Fruit fly (Drosophila melanogaster) whole organism, prepupa: ENCODE measurements around the gene Pgant8.

Source experiments
- CG11294 ChIP-seq: fragments of 200-800 bp; sonication (Bioruptor generic); IDR thresholded peaks from 2 replicates; pipeline ENCODE4 v1.3.6; 2022; ENCODE audit warnings: missing biosample characterization, missing genetic modification characterization
- CG11762 ChIP-seq: fragments of 200-800 bp; sonication (Bioruptor generic); optimal IDR thresholded peaks from 3 replicates; lab custom pipeline; 2016; ENCODE audit warnings: missing biosample characterization, missing genetic modification characterization; ENCODE audit not compliant: insufficient read depth
- CG1621 ChIP-seq: fragments of 200-800 bp; sonication (Bioruptor generic); optimal IDR thresholded peaks from 3 replicates; lab custom pipeline; 2018; ENCODE audit warnings: missing biosample characterization, mild to moderate bottlenecking, missing genetic modification characterization
- CG16779 ChIP-seq: fragments of 200-800 bp; sonication (Bioruptor generic); optimal IDR thresholded peaks from 3 replicates; lab custom pipeline; 2017; ENCODE audit warnings: missing biosample characterization, mild to moderate bottlenecking, missing genetic modification characterization
- CG3032 ChIP-seq: fragments of 200-800 bp; optimal IDR thresholded peaks from 2 replicates; lab custom pipeline; 2019; ENCODE audit warnings: missing biosample characterization, mild to moderate bottlenecking, missing genetic modification characterization, moderate library complexity
- CG31627 ChIP-seq: fragments of 200-800 bp; sonication (Bioruptor generic); optimal IDR thresholded peaks from 3 replicates; lab custom pipeline; 2016; ENCODE audit warnings: missing biosample characterization, missing genetic modification characterization
- CG34406 ChIP-seq: fragments of 200-800 bp; sonication (Bioruptor generic); optimal IDR thresholded peaks from 3 replicates; lab custom pipeline; 2016; ENCODE audit warnings: missing biosample characterization, missing genetic modification characterization
- CG3919 ChIP-seq: fragments of 200-800 bp; sonication (Bioruptor generic); optimal IDR thresholded peaks from 3 replicates; lab custom pipeline; 2016; ENCODE audit warnings: missing biosample characterization, missing genetic modification characterization
- CG6163 ChIP-seq: fragments of 200-800 bp; sonication (Bioruptor generic); IDR thresholded peaks from 3 replicates; pipeline ENCODE4 v1.3.6; 2022; ENCODE audit warnings: missing biosample characterization, missing genetic modification characterization
- CG6276 ChIP-seq: fragments of 200-800 bp; sonication (Bioruptor generic); optimal IDR thresholded peaks from 2 replicates; lab custom pipeline; 2017; ENCODE audit warnings: missing biosample characterization, mild to moderate bottlenecking, missing genetic modification characterization
- CG6808 ChIP-seq: fragments of 200-800 bp; sonication (Bioruptor generic); optimal IDR thresholded peaks from 3 replicates; lab custom pipeline; 2017; ENCODE audit warnings: missing biosample characterization, missing genetic modification characterization, mild to moderate bottlenecking, moderate library complexity, missing genetic modification reagents
- CG6854 ChIP-seq: fragments of 200-800 bp; sonication (Bioruptor generic); optimal IDR thresholded peaks from 2 replicates; lab custom pipeline; 2017; ENCODE audit warnings: missing biosample characterization, mild to moderate bottlenecking, missing genetic modification characterization
- CG7368 ChIP-seq: fragments of 200-800 bp; sonication (Bioruptor generic); optimal IDR thresholded peaks from 3 replicates; lab custom pipeline; 2016; ENCODE audit warnings: missing biosample characterization, missing genetic modification characterization
- CG8119 ChIP-seq: fragments of 200-800 bp; sonication (Bioruptor generic); IDR thresholded peaks from 3 replicates; pipeline ENCODE4 v1.3.6; 2022; ENCODE audit warnings: missing biosample characterization, missing genetic modification characterization
- CG8319 ChIP-seq: fragments of 200-800 bp; sonication (Bioruptor generic); optimal IDR thresholded peaks from 3 replicates; lab custom pipeline; 2016; ENCODE audit warnings: missing biosample characterization, missing genetic modification characterization
- CG8632 ChIP-seq: fragments of 200-800 bp; sonication (Bioruptor generic); optimal IDR thresholded peaks from 3 replicates; lab custom pipeline; 2016; ENCODE audit warnings: missing biosample characterization, missing genetic modification characterization
- CG9139 ChIP-seq: fragments of 200-800 bp; sonication (Bioruptor generic); optimal IDR thresholded peaks from 3 replicates; lab custom pipeline; 2017; ENCODE audit warnings: missing biosample characterization, mild to moderate bottlenecking, missing genetic modification characterization
- Eip78C ChIP-seq: fragments of 200-800 bp; sonication (Bioruptor generic); peaks from one replicate; lab custom pipeline; 2016; ENCODE audit warnings: missing biosample characterization, missing genetic modification characterization
- Ets21C ChIP-seq: fragments of 200-800 bp; sonication (Bioruptor generic); optimal IDR thresholded peaks from 3 replicates; lab custom pipeline; 2016; ENCODE audit warnings: missing biosample characterization, missing genetic modification characterization
- Gug ChIP-seq: fragments of 200-800 bp; sonication (Bioruptor generic); IDR thresholded peaks from 2 replicates; pipeline ENCODE4 v1.3.6; 2022; ENCODE audit warnings: missing biosample characterization, missing genetic modification characterization
- Hr4 ChIP-seq: fragments of 200-800 bp; sonication (Bioruptor generic); optimal IDR thresholded peaks from 3 replicates; lab custom pipeline; 2016; ENCODE audit warnings: missing biosample characterization, missing genetic modification characterization
- Smox ChIP-seq: fragments of 200-800 bp; sonication (Bioruptor generic); optimal IDR thresholded peaks from 3 replicates; lab custom pipeline; 2016; ENCODE audit warnings: missing biosample characterization, missing genetic modification characterization
- Sox15 ChIP-seq: fragments of 200-800 bp; sonication (Bioruptor generic); optimal IDR thresholded peaks from 3 replicates; lab custom pipeline; 2016; ENCODE audit warnings: missing biosample characterization, missing genetic modification characterization
- achi ChIP-seq: fragments of 200-800 bp; sonication (Bioruptor generic); optimal IDR thresholded peaks from 3 replicates; lab custom pipeline; 2016; ENCODE audit warnings: missing biosample characterization, missing genetic modification characterization
- dsx ChIP-seq: fragments of 200-800 bp; optimal IDR thresholded peaks from 3 replicates; lab custom pipeline; 2019; ENCODE audit warnings: missing biosample characterization, mild to moderate bottlenecking, missing genetic modification characterization, moderate library complexity; ENCODE audit not compliant: poor library complexity, severe bottlenecking
- eg ChIP-seq: fragments of 200-800 bp; sonication (Bioruptor generic); IDR thresholded peaks from 3 replicates; pipeline ENCODE4 v1.3.6; 2022; ENCODE audit warnings: missing biosample characterization, missing genetic modification characterization
- esn ChIP-seq: fragments of 200-800 bp; sonication (Bioruptor generic); optimal IDR thresholded peaks from 2 replicates; lab custom pipeline; 2016; ENCODE audit warnings: missing biosample characterization, mild to moderate bottlenecking, missing genetic modification characterization, moderate library complexity
- fd85E ChIP-seq: fragments of 200-800 bp; sonication (Bioruptor generic); optimal IDR thresholded peaks from 3 replicates; lab custom pipeline; 2016; ENCODE audit warnings: missing biosample characterization, missing genetic modification characterization
- fkh ChIP-seq: fragments of 200-800 bp; sonication (Bioruptor generic); optimal IDR thresholded peaks from 3 replicates; lab custom pipeline; 2017; ENCODE audit warnings: missing biosample characterization, mild to moderate bottlenecking, missing genetic modification characterization, moderate library complexity
- net ChIP-seq: fragments of 200-800 bp; sonication (Bioruptor generic); optimal IDR thresholded peaks from 3 replicates; lab custom pipeline; 2016; ENCODE audit warnings: missing biosample characterization, missing genetic modification characterization
- pdm3 ChIP-seq: fragments of 200-800 bp; sonication (Bioruptor generic); optimal IDR thresholded peaks from 3 replicates; lab custom pipeline; 2016; ENCODE audit warnings: missing biosample characterization, missing genetic modification characterization
- spab ChIP-seq: fragments of 200-800 bp; sonication (Bioruptor generic); optimal IDR thresholded peaks from 2 replicates; lab custom pipeline; 2017; ENCODE audit warnings: missing biosample characterization, mild to moderate bottlenecking, missing genetic modification characterization, missing genetic modification reagents
- ss ChIP-seq, 2 experiments: fragments of 200-800 bp; sonication (Bioruptor generic); optimal IDR thresholded peaks; 2 replicates in 1 of 2; 3 replicates in 1 of 2; lab custom pipeline; 2017 to 2018; ENCODE audit warnings: mild to moderate bottlenecking in 2 of 2, missing biosample characterization in 2 of 2, missing genetic modification characterization in 2 of 2, moderate library complexity in 1 of 2
- svp ChIP-seq: fragments of 200-800 bp; sonication (Bioruptor generic); peaks from one replicate; lab custom pipeline; 2016; ENCODE audit warnings: missing biosample characterization, missing genetic modification characterization
- vri ChIP-seq: fragments of 200-800 bp; sonication (Bioruptor generic); optimal IDR thresholded peaks from 3 replicates; lab custom pipeline; 2016; ENCODE audit warnings: missing biosample characterization, mild to moderate bottlenecking, missing genetic modification characterization

Pgant8 gene

DNA sequence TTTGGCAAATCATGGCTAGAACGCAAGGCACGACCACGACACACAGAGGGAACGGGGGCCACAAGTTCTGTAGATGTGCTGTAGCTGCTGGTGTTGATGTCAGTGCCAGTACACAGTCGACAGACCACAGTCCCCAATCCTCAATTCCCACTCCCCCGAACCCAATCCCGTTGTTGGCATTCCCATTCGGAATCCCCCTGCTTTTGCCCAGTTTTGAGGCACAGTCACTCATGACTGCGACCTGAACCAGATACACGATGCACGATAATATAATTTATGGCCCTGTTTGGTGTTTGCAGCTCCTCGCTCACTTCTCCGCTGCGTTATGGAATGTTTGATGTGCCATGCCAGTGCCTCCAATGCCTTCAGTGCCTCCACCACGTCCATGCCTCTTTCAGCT lies 37.2 kb downstream of the Pgant8 start:
- TF ChIP-seq Ets21C (GFP tag; lab: Kevin White, UChicago) (no peak), CG3032 (no peak), pdm3 (no peak), fd85E (no peak), CG7368 (GFP tag; lab: Kevin White, UChicago) (no peak), achi (GFP tag; lab: Kevin White, UChicago) (no peak), dsx (GFP tag; lab: Kevin White, UChicago) (no peak), Eip78C (GFP tag; lab: Kevin White, UChicago) (no peak), CG8319 (no peak), Sox15 (GFP tag; lab: Kevin White, UChicago) (no peak), net (GFP tag; lab: Kevin White, UChicago) (no peak), CG6163 (GFP tag; lab: Robert Waterston, UW) (no peak), CG9139 (GFP tag; lab: Kevin White, UChicago) (no peak), CG1621 (tag; lab: Kevin White, UChicago) (no peak), CG8119 (GFP tag; lab: Robert Waterston, UW) (no peak)

DNA sequence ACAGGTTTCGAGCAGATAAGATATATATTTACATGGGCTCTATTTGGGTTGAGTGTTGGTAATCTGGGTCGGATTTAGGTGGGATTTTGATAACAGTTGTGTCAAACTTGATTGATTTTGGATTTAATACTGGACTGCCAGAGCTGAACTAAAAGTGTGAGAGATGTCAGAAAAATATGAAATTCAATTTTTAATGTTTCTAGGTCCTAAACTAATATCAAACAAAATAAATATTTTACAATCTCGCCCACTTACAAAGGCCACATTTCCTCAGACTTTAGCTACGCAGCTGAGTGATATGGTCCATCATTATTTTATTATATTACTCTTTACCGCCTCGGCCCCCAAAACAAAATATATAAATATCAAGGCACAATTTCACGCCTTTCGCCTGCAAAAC lies 43.1 kb downstream of the Pgant8 start:
- TF ChIP-seq spab (GFP tag; lab: Kevin White, UChicago) (no peak), Ets21C (GFP tag; lab: Kevin White, UChicago) (no peak), CG34406 (GFP tag; lab: Kevin White, UChicago) (no peak), fkh (peak; percentile 26), CG1621 (tag; lab: Kevin White, UChicago) (no peak), svp (peak; percentile 31), CG8632 (GFP tag; lab: Kevin White, UChicago) (no peak), Hr4 (no peak), achi (GFP tag; lab: Kevin White, UChicago) (no peak), CG11294 (GFP tag; lab: Robert Waterston, UW) (no peak), CG6854 (GFP tag; lab: Kevin White, UChicago) (no peak), CG11762 (no peak), CG6276 (GFP tag; lab: Kevin White, UChicago) (no peak), CG3919 (GFP tag; lab: Kevin White, UChicago) (no peak), esn (GFP tag; lab: Kevin White, UChicago) (no peak), CG6808 (GFP tag; lab: Kevin White, UChicago) (no peak), dsx (GFP tag; lab: Kevin White, UChicago) (no peak)

DNA sequence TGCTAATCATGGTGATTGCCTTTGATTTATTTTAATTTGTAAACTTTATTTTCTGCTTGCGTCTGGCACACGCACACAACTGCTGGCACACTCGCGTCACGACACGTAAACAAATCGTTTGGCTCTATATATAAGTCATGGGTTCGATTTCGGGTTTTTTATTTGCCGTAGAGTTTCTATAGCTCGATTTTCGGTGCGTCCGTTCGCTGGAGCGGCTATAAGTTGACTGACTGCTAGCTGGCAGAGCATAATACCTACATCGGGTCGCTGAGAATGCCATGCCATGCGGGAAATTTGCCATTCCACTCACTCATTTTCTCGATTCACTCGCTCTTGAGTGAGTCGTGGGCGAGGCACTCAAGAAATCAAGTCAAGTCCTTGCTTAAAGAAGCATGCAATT lies 44.5 kb downstream of the Pgant8 start, which contains the start of gene comm:
comm (minus strand) TSS at position 236 of the 400 bp plus-strand sequence.
- TF ChIP-seq CG9139 (GFP tag; lab: Kevin White, UChicago) (peak; percentile 48), CG8632 (GFP tag; lab: Kevin White, UChicago) (no peak), Smox (GFP tag; lab: Kevin White, UChicago) (no peak), vri (GFP tag; lab: Kevin White, UChicago) (peak; percentile 7), CG31627 (GFP tag; lab: Kevin White, UChicago) (no peak), CG1621 (tag; lab: Kevin White, UChicago) (peak; percentile 47), ss (GFP tag; optimal IDR thresholded peaks at IDR 0.05; lab: Kevin White, UChicago) (peak; percentile 13 to 28), CG16779 (tag; lab: Kevin White, UChicago) (peak; percentile 7), CG6163 (GFP tag; lab: Robert Waterston, UW) (peak; percentile 69), dsx (GFP tag; lab: Kevin White, UChicago) (peak; percentile 39), Gug (GFP tag; lab: Robert Waterston, UW) (no peak), CG8119 (GFP tag; lab: Robert Waterston, UW) (0 out of 3 replicates have a peak, but pooled peaks have one; percentile 20), Eip78C (GFP tag; lab: Kevin White, UChicago) (peak; percentile 57), fkh (peak; percentile 72), CG3919 (GFP tag; lab: Kevin White, UChicago) (peak; percentile 1), eg (GFP tag; lab: Robert Waterston, UW) (peak; percentile 59; the same call in 1 of the 3 replicates)
